Worm (Caenorhabditis elegans) whole organism, young adult: ENCODE results near the gene acdh-8.

Experiments used
- B0019.2 ChIP-seq: fragments of 200-800 bp; sonication (Bioruptor generic); conservative IDR thresholded peaks from 2 replicates; pipeline ENCODE4 v1.3.6; 2022; ENCODE audit warnings: missing genetic modification reagents, missing genetic modification characterization, missing compliant biosample characterization
- B0261.1 ChIP-seq: sonication (generic microtip); optimal IDR thresholded peaks from 2 replicates; lab custom pipeline; 2016; ENCODE audit warnings: mild to moderate bottlenecking, missing genetic modification characterization, moderate library complexity, missing compliant biosample characterization
- C06A6.2 ChIP-seq: fragments of 200-800 bp; sonication (Bioruptor generic); conservative IDR thresholded peaks from 2 replicates; pipeline ENCODE4 v1.3.6; 2022; ENCODE audit warnings: missing genetic modification characterization, missing compliant biosample characterization
- F23B12.7 ChIP-seq: sonication (generic microtip); optimal IDR thresholded peaks from 2 replicates; lab custom pipeline; 2017; ENCODE audit warnings: missing genetic modification characterization, mild to moderate bottlenecking, missing compliant biosample characterization, antibody characterized with exemption, moderate library complexity; ENCODE audit not compliant: insufficient read depth
- F33H1.4 ChIP-seq: fragments of 200-800 bp; sonication (Bioruptor generic); IDR thresholded peaks from 2 replicates; pipeline ENCODE4 v1.3.6; 2022; ENCODE audit warnings: missing genetic modification reagents, missing genetic modification characterization, missing compliant biosample characterization
- F37B4.10 ChIP-seq: fragments of 200-800 bp; sonication (Bioruptor generic); IDR thresholded peaks from 2 replicates; pipeline ENCODE4 v1.3.6; 2022; ENCODE audit warnings: missing genetic modification characterization, missing compliant biosample characterization
- F52B5.7 ChIP-seq: sonication (generic microtip); optimal IDR thresholded peaks from 2 replicates; lab custom pipeline; 2016; ENCODE audit warnings: mild to moderate bottlenecking, missing genetic modification characterization, missing compliant biosample characterization
- F55B11.4 ChIP-seq: sonication (generic microtip); optimal IDR thresholded peaks from 2 replicates; lab custom pipeline; 2016; ENCODE audit warnings: missing compliant biosample characterization, missing genetic modification characterization, borderline replicate concordance; ENCODE audit not compliant: insufficient read depth
- F57A8.1 ChIP-seq: fragments of 200-800 bp; sonication (Bioruptor generic); optimal IDR thresholded peaks from 2 replicates; lab custom pipeline; 2018; ENCODE audit warnings: mild to moderate bottlenecking, missing genetic modification characterization, moderate library complexity, missing compliant biosample characterization
- Y53F4B.3 ChIP-seq: fragments of 200-800 bp; sonication (Bioruptor generic); IDR thresholded peaks from 2 replicates; pipeline ENCODE4 v1.3.6; 2022; ENCODE audit warnings: missing genetic modification reagents, missing genetic modification characterization, missing compliant biosample characterization
- Y53G8AR.9 ChIP-seq: fragments of 200-800 bp; sonication (Bioruptor generic); conservative IDR thresholded peaks from 2 replicates; pipeline ENCODE4 v1.3.6; 2022; ENCODE audit warnings: missing genetic modification reagents, missing genetic modification characterization, missing compliant biosample characterization
- Y67H2A.10 ChIP-seq: fragments of 200-800 bp; sonication (Bioruptor generic); conservative IDR thresholded peaks from 2 replicates; pipeline ENCODE4 v1.3.6; 2022; ENCODE audit warnings: missing genetic modification reagents, missing genetic modification characterization, missing compliant biosample characterization
- Y95B8A.8 ChIP-seq: fragments of 200-800 bp; sonication (Bioruptor generic); IDR thresholded peaks from 2 replicates; pipeline ENCODE4 v1.3.6; 2022; ENCODE audit warnings: missing genetic modification reagents, missing genetic modification characterization, missing compliant biosample characterization
- atf-7 ChIP-seq: sonication (generic microtip); optimal IDR thresholded peaks from 2 replicates; lab custom pipeline; 2017; ENCODE audit warnings: mild to moderate bottlenecking, missing genetic modification characterization, missing compliant biosample characterization
- cebp-2 ChIP-seq: fragments of 200-800 bp; sonication (Bioruptor generic); IDR thresholded peaks from 2 replicates; pipeline ENCODE4 v1.3.6; 2022; ENCODE audit warnings: missing genetic modification characterization, missing compliant biosample characterization
- ets-4 ChIP-seq: fragments of 200-800 bp; sonication (Bioruptor generic); optimal IDR thresholded peaks from 2 replicates; lab custom pipeline; 2018; ENCODE audit warnings: mild to moderate bottlenecking, missing genetic modification characterization, missing compliant biosample characterization
- gei-17 ChIP-seq: fragments of 200-800 bp; sonication (Bioruptor generic); optimal IDR thresholded peaks from 2 replicates; lab custom pipeline; 2018; ENCODE audit warnings: mild to moderate bottlenecking, missing genetic modification characterization, missing compliant biosample characterization
- him-1 ChIP-seq: sonication (generic microtip); optimal IDR thresholded peaks from 2 replicates; lab custom pipeline; 2016; ENCODE audit warnings: missing genotype, missing genetic modification reagents, missing genetic modification characterization, missing compliant biosample characterization
- lsl-1 ChIP-seq: fragments of 200-800 bp; sonication (Bioruptor generic); optimal IDR thresholded peaks from 2 replicates; lab custom pipeline; 2018; ENCODE audit warnings: mild to moderate bottlenecking, missing genetic modification characterization, moderate library complexity, missing compliant biosample characterization
- lsy-27 ChIP-seq: sonication (generic microtip); optimal IDR thresholded peaks from 2 replicates; lab custom pipeline; 2017; ENCODE audit warnings: missing genetic modification characterization, mild to moderate bottlenecking, missing compliant biosample characterization, antibody characterized with exemption, missing genotype, borderline replicate concordance; ENCODE audit not compliant: insufficient read depth
- madf-10 ChIP-seq: sonication (generic microtip); optimal IDR thresholded peaks from 2 replicates; lab custom pipeline; 2016; ENCODE audit warnings: mild to moderate bottlenecking, missing genetic modification characterization, missing compliant biosample characterization
- madf-6 ChIP-seq: fragments of 200-800 bp; sonication (Bioruptor generic); IDR thresholded peaks from 2 replicates; pipeline ENCODE4 v1.3.6; 2022; ENCODE audit warnings: missing genetic modification reagents, missing genetic modification characterization, missing compliant biosample characterization
- mxl-1 ChIP-seq: sonication (generic microtip); optimal IDR thresholded peaks from 2 replicates; lab custom pipeline; 2016; ENCODE audit warnings: missing genetic modification characterization, missing compliant biosample characterization
- nfyb-1 ChIP-seq: fragments of 200-800 bp; sonication (Bioruptor generic); IDR thresholded peaks from 2 replicates; pipeline ENCODE4 v1.3.6; 2022; ENCODE audit warnings: missing genetic modification reagents, missing genetic modification characterization, missing compliant biosample characterization
- nhr-27 ChIP-seq: fragments of 200-800 bp; sonication (Bioruptor generic); optimal IDR thresholded peaks from 2 replicates; lab custom pipeline; 2018; ENCODE audit warnings: mild to moderate bottlenecking, missing genetic modification characterization, moderate library complexity, missing compliant biosample characterization
- pbrm-1 ChIP-seq: fragments of 200-800 bp; sonication (Bioruptor generic); IDR thresholded peaks from 2 replicates; pipeline ENCODE4 v1.3.6; 2022; ENCODE audit warnings: missing genetic modification reagents, missing genetic modification characterization, missing compliant biosample characterization
- pha-4 ChIP-seq: fragments of 150-350 bp; sonication (generic microtip); optimal IDR thresholded peaks from 2 replicates; lab custom pipeline; 2014; ENCODE audit warnings: missing biosample characterization, missing genetic modification reagents, missing genetic modification characterization
- snpc-1.3 ChIP-seq: sonication (generic microtip); optimal IDR thresholded peaks from 2 replicates; lab custom pipeline; 2017; ENCODE audit warnings: missing genetic modification characterization, mild to moderate bottlenecking, missing compliant biosample characterization, antibody characterized with exemption, moderate library complexity, missing genotype, missing genetic modification reagents; ENCODE audit not compliant: insufficient read depth
- tbp1 ChIP-seq: fragments of 200-800 bp; sonication (Bioruptor generic); optimal IDR thresholded peaks from 2 replicates; lab custom pipeline; 2018; ENCODE audit warnings: mild to moderate bottlenecking, missing genetic modification characterization, missing compliant biosample characterization
- tbx-9 ChIP-seq: sonication (generic microtip); optimal IDR thresholded peaks from 2 replicates; lab custom pipeline; 2016; ENCODE audit warnings: borderline replicate concordance, missing genetic modification characterization, inconsistent platforms, missing compliant biosample characterization
- ztf-18 ChIP-seq: sonication (generic microtip); optimal IDR thresholded peaks from 2 replicates; lab custom pipeline; 2016; ENCODE audit warnings: missing genotype, mild to moderate bottlenecking, missing genetic modification characterization, missing compliant biosample characterization
- ztf-28 ChIP-seq: fragments of 200-800 bp; sonication (Bioruptor generic); IDR thresholded peaks from 2 replicates; pipeline ENCODE4 v1.3.6; 2022; ENCODE audit warnings: missing genetic modification reagents, missing genetic modification characterization, missing compliant biosample characterization

acdh-8 gene

DNA sequence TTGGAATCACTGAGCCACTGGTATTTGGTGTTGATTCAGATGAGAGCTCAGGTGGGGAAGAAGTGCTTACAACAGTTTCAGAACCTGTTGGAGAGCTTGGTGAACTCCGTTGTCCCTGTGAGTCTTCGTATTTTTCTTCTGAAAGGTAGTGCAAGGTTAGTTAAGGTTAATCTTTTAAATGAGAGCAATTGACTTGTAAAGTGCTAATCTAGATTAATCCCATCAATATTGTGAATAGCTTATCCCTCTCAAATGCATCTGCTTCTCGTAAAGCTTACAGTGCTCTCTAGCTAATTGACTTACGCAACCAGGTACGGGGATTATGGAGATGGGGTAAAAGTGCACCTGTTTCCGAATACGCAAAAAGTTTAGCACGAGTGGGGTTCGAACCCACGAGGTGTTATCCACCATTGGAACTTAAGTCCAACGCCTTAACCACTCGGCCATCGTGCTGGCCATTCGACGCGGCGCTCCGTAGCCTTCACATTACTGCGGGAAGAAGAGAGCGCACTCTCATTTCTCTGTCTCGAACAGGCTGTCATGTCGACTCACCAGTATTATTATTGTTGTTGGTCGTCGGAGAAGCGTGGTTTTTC, 21.6 kb upstream of the acdh-8 start (continued):
- TF ChIP-seq Y53F4B.3 (GFP tag; lab: Robert Waterston, UW): peak; percentile 56; the same call in 1 of the 2 replicates
- TF ChIP-seq nhr-27 (tag; lab: Kevin White, UChicago): no peak
- TF ChIP-seq B0261.1: peak; percentile 90
- TF ChIP-seq cebp-2 (GFP tag; lab: Robert Waterston, UW): no peak
- TF ChIP-seq tbp1 (GFP tag; lab: Kevin White, UChicago): peak; percentile 95
- TF ChIP-seq pbrm-1 (GFP tag; lab: Robert Waterston, UW): 0 out of 2 replicates have a peak, but pooled peaks have one; percentile 40
- no peak for TF ChIP-seq gei-17 (GFP tag; lab: Kevin White, UChicago)
- peak; percentile 57 for TF ChIP-seq madf-6 (GFP tag; lab: Robert Waterston, UW)
- peak; percentile 30 for TF ChIP-seq mxl-1 (tag; lab: Kevin White, UChicago)
- no peak for TF ChIP-seq tbx-9 (tag; lab: Kevin White, UChicago)
- no peak for TF ChIP-seq lsy-27 (tag; lab: Kevin White, UChicago)
- TF ChIP-seq F33H1.4 (GFP tag; lab: Robert Waterston, UW): 0 out of 2 replicates have a peak, but pooled peaks have one; percentile 13
- no peak for TF ChIP-seq lsl-1 (GFP tag; lab: Kevin White, UChicago)
- TF ChIP-seq B0019.2 (GFP tag; lab: Robert Waterston, UW): no peak

DNA sequence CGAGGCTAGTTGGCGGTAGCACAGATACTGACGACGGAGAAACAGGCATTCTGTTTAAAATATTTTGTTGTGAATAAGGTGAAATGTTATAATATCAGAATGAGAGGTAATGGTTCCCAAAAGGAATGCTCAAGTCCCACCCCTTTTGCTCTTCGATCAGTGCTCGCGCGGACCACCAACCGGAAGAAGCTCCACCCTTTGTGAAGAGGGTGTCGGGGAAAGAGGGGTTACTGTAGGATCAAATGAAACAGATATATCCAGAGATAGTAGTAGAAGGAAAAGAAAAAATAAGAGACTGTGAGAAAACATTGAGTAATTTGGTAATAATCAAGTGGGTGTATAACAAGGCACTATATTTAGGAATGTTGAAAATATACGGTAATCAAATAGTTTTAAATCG, 20.2 kb upstream of the acdh-8 start, which contains the start of the genes dmd-5 and F10C1.1:
Gene dmd-5, minus strand, starts transcription at position 101 of the 400 bp plus-strand sequence.
Gene F10C1.1, plus strand, starts transcription at position 110 of the 400 bp plus-strand sequence.
- TF ChIP-seq F57A8.1 (GFP tag; lab: Kevin White, UChicago) (no peak), Y95B8A.8 (GFP tag; lab: Robert Waterston, UW) (no peak), ets-4 (GFP tag; lab: Kevin White, UChicago) (no peak), ztf-28 (GFP tag; lab: Robert Waterston, UW) (no peak), madf-10 (tag; lab: Kevin White, UChicago) (no peak), pha-4 (tag; lab: Kevin White, UChicago) (no peak), Y67H2A.10 (GFP tag; lab: Robert Waterston, UW) (no peak), F23B12.7 (tag; lab: Kevin White, UChicago) (no peak), B0019.2 (GFP tag; lab: Robert Waterston, UW) (no peak), C06A6.2 (no peak)

- TF ChIP-seq nfyb-1 (GFP tag; lab: Robert Waterston, UW) (no peak), Y67H2A.10 (GFP tag; lab: Robert Waterston, UW) (no peak), snpc-1.3 (tag; lab: Kevin White, UChicago) (no peak), F55B11.4 (tag; lab: Kevin White, UChicago) (no peak), ztf-18 (no peak), atf-7 (tag; lab: Kevin White, UChicago) (no peak), him-1 (no peak), F52B5.7 (tag; lab: Kevin White, UChicago) (no peak), F37B4.10 (GFP tag; lab: Robert Waterston, UW) (no peak), gei-17 (GFP tag; lab: Kevin White, UChicago) (no peak), Y53G8AR.9 (GFP tag; lab: Robert Waterston, UW) (no peak), ztf-28 (GFP tag; lab: Robert Waterston, UW) (no peak), F57A8.1 (GFP tag; lab: Kevin White, UChicago) (no peak)
Measured at ce11 chrII:5774879-5775278, 19.4 kb upstream of the acdh-8 start.
